Worm (Caenorhabditis elegans) whole organism, L2 larva: ENCODE data around the gene cki-1.

Experiments used
- C34F6.9 ChIP-seq: fragments of 150-350 bp; optimal IDR thresholded peaks from 2 replicates; lab custom pipeline; 2014; ENCODE audit warnings: missing biosample characterization, missing genetic modification characterization
- F13H6.1 ChIP-seq: sonication (generic microtip); optimal IDR thresholded peaks from 2 replicates; lab custom pipeline; 2016; ENCODE audit warnings: missing genetic modification characterization, missing compliant biosample characterization
- R02D3.7 ChIP-seq: fragments of 150-350 bp; optimal IDR thresholded peaks from 2 replicates; lab custom pipeline; 2014; ENCODE audit warnings: missing biosample characterization, missing genetic modification characterization
- alr-1 ChIP-seq: fragments of 150-350 bp; optimal IDR thresholded peaks from 2 replicates; lab custom pipeline; 2014; ENCODE audit warnings: missing biosample characterization, missing genetic modification characterization
- aly-2 ChIP-seq: fragments of 150-350 bp; optimal IDR thresholded peaks from 2 replicates; lab custom pipeline; 2014; ENCODE audit warnings: missing biosample characterization, missing genetic modification characterization
- blmp-1 ChIP-seq: sonication (generic microtip); optimal IDR thresholded peaks from 2 replicates; lab custom pipeline; 2017; ENCODE audit warnings: missing genetic modification characterization, mild to moderate bottlenecking, missing compliant biosample characterization, antibody characterized with exemption, moderate library complexity; ENCODE audit not compliant: insufficient read depth
- ceh-82 ChIP-seq: fragments of 150-350 bp; optimal IDR thresholded peaks from 2 replicates; lab custom pipeline; 2014; ENCODE audit warnings: missing biosample characterization, missing genetic modification characterization
- crh-2 ChIP-seq: sonication (generic microtip); optimal IDR thresholded peaks from 2 replicates; lab custom pipeline; 2017; ENCODE audit warnings: missing biosample characterization, missing genetic modification characterization
- egl-27 ChIP-seq: sonication (generic microtip); optimal IDR thresholded peaks from 3 replicates; lab custom pipeline; 2017; ENCODE audit warnings: missing biosample characterization, missing genetic modification reagents, missing genetic modification characterization
- elt-1 ChIP-seq: fragments of 150-350 bp; optimal IDR thresholded peaks from 2 replicates; lab custom pipeline; 2014; ENCODE audit warnings: missing biosample characterization, missing genetic modification characterization
- elt-3 ChIP-seq: sonication (generic microtip); optimal IDR thresholded peaks from 2 replicates; lab custom pipeline; 2017; ENCODE audit warnings: missing biosample characterization, missing genetic modification characterization
- fos-1 ChIP-seq: fragments of 150-350 bp; optimal IDR thresholded peaks from 2 replicates; lab custom pipeline; 2014; ENCODE audit warnings: missing biosample characterization, missing genetic modification characterization
- gmeb-1 ChIP-seq: fragments of 150-350 bp; optimal IDR thresholded peaks from 2 replicates; lab custom pipeline; 2014; ENCODE audit warnings: missing biosample characterization, missing genetic modification characterization
- lin-11 ChIP-seq: fragments of 150-350 bp; sonication (generic microtip); optimal IDR thresholded peaks from 2 replicates; lab custom pipeline; 2014; ENCODE audit warnings: missing biosample characterization, missing genetic modification characterization, inconsistent platforms, mixed read lengths
- lsy-2 ChIP-seq, 2 experiments: fragments of 150-350 bp in 1 of 2; sonication (generic microtip) in 1 of 2; optimal IDR thresholded peaks; 2 replicates each; lab custom pipeline; 2014 to 2017; ENCODE audit warnings: missing biosample characterization in 2 of 2, missing genetic modification characterization in 2 of 2
- mdl-1 ChIP-seq, 2 experiments: fragments of 150-350 bp in 1 of 2; sonication (generic microtip) in 1 of 2; optimal IDR thresholded peaks; 2 replicates each; lab custom pipeline; 2017; ENCODE audit warnings: missing biosample characterization in 2 of 2, missing genetic modification characterization in 2 of 2
- nhr-11 ChIP-seq: fragments of 150-350 bp; optimal IDR thresholded peaks from 2 replicates; lab custom pipeline; 2014; ENCODE audit warnings: missing biosample characterization, missing genetic modification characterization
- nhr-12 ChIP-seq: fragments of 150-350 bp; optimal IDR thresholded peaks from 2 replicates; lab custom pipeline; 2014; ENCODE audit warnings: missing biosample characterization, missing genetic modification characterization
- nhr-129 ChIP-seq: fragments of 150-350 bp; optimal IDR thresholded peaks from 2 replicates; lab custom pipeline; 2014; ENCODE audit warnings: missing biosample characterization, missing genetic modification characterization
- nhr-21 ChIP-seq: fragments of 150-350 bp; optimal IDR thresholded peaks from 2 replicates; lab custom pipeline; 2014; ENCODE audit warnings: missing biosample characterization, missing genetic modification characterization
- nhr-23 ChIP-seq: fragments of 150-350 bp; optimal IDR thresholded peaks from 2 replicates; lab custom pipeline; 2014; ENCODE audit warnings: missing biosample characterization, missing genetic modification reagents, missing genetic modification characterization
- nhr-237 ChIP-seq: fragments of 150-350 bp; optimal IDR thresholded peaks from 2 replicates; lab custom pipeline; 2014; ENCODE audit warnings: missing biosample characterization, missing genetic modification characterization
- nhr-25 ChIP-seq: fragments of 150-350 bp; sonication (generic microtip); optimal IDR thresholded peaks from 3 replicates; lab custom pipeline; 2014; ENCODE audit warnings: missing biosample characterization, missing genetic modification characterization
- sem-4 ChIP-seq: fragments of 150-350 bp; optimal IDR thresholded peaks from 2 replicates; lab custom pipeline; 2014; ENCODE audit warnings: missing biosample characterization, missing genetic modification reagents, missing genetic modification characterization
- sma-3 ChIP-seq: sonication (generic microtip); optimal IDR thresholded peaks from 2 replicates; lab custom pipeline; 2016; ENCODE audit warnings: missing genetic modification reagents, missing genetic modification characterization, missing compliant biosample characterization
- sma-9 ChIP-seq, 2 experiments: fragments of 150-350 bp in 1 of 2; sonication (generic microtip) in 1 of 2; optimal IDR thresholded peaks; 2 replicates each; lab custom pipeline; 2014 to 2016; ENCODE audit warnings: missing genetic modification characterization in 2 of 2, mild to moderate bottlenecking in 1 of 2, missing biosample characterization in 1 of 2, missing compliant biosample characterization in 1 of 2, missing genetic modification reagents in 1 of 2, moderate library complexity in 1 of 2
- snpc-4 ChIP-seq: fragments of 150-350 bp; optimal IDR thresholded peaks from 2 replicates; lab custom pipeline; 2014; ENCODE audit warnings: missing biosample characterization, missing genetic modification characterization
- unc-39 ChIP-seq: fragments of 150-350 bp; optimal IDR thresholded peaks from 2 replicates; lab custom pipeline; 2014; ENCODE audit warnings: missing biosample characterization, missing genetic modification characterization
- unc-62 ChIP-seq: fragments of 150-350 bp; optimal IDR thresholded peaks from 2 replicates; lab custom pipeline; 2014; ENCODE audit warnings: missing biosample characterization, missing genetic modification reagents, missing genetic modification characterization
- zag-1 ChIP-seq: fragments of 150-350 bp; optimal IDR thresholded peaks from 2 replicates; lab custom pipeline; 2014; ENCODE audit warnings: missing biosample characterization, missing genetic modification characterization
- ztf-11 ChIP-seq: sonication (generic microtip); optimal IDR thresholded peaks from 2 replicates; lab custom pipeline; 2017; ENCODE audit warnings: missing biosample characterization, missing genetic modification characterization

cki-1 gene

DNA sequence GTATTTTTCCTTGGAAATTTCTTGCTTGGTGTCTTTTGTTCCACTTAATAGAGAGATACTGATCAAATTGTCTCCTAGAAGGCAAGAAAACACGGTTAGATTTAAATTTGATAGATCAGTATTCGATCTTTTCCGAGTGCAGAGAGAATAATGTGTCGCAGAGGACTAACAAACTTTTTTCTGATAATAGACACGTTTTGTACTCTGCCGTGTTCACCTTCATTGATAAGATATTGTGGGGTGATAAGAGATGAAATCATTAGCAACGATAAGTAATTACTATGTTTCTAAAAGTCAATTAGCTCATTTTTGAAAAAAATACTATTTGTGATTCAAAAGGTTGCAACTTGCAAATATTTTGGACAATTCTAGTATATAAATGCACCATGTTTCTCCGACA is 34.3 kb upstream of the cki-1 start:
- TF ChIP-seq sma-3 (GFP tag; lab: Kevin White, UChicago) (peak; percentile 2), sma-9 (GFP tag; optimal IDR thresholded peaks at IDR 0.05; lab: Kevin White, UChicago) (peak; percentile 85), sma-9 (tag; optimal IDR thresholded peaks at IDR 0.05; lab: Kevin White, UChicago) (no peak), crh-2 (tag; lab: Kevin White, UChicago) (peak; percentile 50), F13H6.1 (no peak), gmeb-1 (tag; lab: Kevin White, UChicago) (peak; percentile 12), fos-1 (peak; percentile 82), egl-27 (tag; lab: Kevin White, UChicago) (peak; percentile 29), nhr-21 (tag; lab: Kevin White, UChicago) (peak; percentile 2), zag-1 (tag; lab: Kevin White, UChicago) (no peak), nhr-12 (tag; lab: Kevin White, UChicago) (no peak), sem-4 (tag; lab: Kevin White, UChicago) (no peak)

DNA sequence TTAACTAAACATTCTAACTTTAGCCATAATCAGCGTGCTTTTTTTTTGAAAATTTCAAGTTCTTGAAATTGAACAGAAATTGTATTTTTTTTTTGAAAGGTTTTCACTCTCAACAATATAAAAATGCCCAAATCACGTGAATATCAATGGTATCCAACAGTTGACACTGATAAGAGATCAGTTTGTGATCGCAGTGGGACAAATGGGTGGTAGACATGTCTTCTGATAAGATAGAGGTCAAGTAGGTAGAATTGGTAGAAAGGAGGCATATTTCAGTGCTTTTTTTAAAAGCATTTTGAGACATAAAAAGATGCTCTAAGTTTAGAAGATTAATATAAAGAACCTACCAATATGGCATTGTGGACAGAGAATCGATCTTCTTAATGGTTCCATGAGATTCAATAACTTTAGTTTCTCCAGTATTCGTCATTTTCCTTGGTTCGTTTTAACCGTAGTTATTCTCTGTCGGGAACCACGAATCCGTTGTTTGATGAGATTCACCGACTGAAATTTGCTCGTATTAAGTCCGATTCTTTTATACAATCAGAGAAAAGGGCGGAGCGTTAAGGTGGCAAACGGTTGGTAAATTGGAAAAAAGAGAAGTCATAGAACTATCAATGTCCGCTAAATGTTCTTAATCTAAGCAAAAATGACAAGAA is 33.6 kb upstream of the cki-1 start, which contains the start of gene mthf-1:
Gene mthf-1, minus strand, starts transcription at position 504 of the 659 bp plus-strand sequence.
- TF ChIP-seq R02D3.7 (tag; lab: Kevin White, UChicago) (no peak), nhr-25 (peak; percentile 26), ztf-11 (tag; lab: Kevin White, UChicago) (no peak), F13H6.1 (peak; percentile 24), nhr-23 (tag; lab: Kevin White, UChicago) (no peak), fos-1 (peak; percentile 65), aly-2 (tag; lab: Kevin White, UChicago) (no peak), sma-9 (GFP tag; optimal IDR thresholded peaks at IDR 0.05; lab: Kevin White, UChicago) (peak; percentile 71), sma-9 (tag; optimal IDR thresholded peaks at IDR 0.05; lab: Kevin White, UChicago) (no peak), nhr-11 (no peak), nhr-21 (tag; lab: Kevin White, UChicago) (peak; percentile 45), lsy-2 (tag; optimal IDR thresholded peaks at IDR 0.05; lab: Kevin White, UChicago) (peak in 1 of 2 experiments; percentile 5), ceh-82 (no peak), sma-3 (GFP tag; lab: Kevin White, UChicago) (peak; percentile 37), crh-2 (tag; lab: Kevin White, UChicago) (peak; percentile 47), unc-62 (no peak), elt-3 (tag; lab: Kevin White, UChicago) (no peak)
- TF ChIP-seq, all 48 proteins: peak for 8

DNA sequence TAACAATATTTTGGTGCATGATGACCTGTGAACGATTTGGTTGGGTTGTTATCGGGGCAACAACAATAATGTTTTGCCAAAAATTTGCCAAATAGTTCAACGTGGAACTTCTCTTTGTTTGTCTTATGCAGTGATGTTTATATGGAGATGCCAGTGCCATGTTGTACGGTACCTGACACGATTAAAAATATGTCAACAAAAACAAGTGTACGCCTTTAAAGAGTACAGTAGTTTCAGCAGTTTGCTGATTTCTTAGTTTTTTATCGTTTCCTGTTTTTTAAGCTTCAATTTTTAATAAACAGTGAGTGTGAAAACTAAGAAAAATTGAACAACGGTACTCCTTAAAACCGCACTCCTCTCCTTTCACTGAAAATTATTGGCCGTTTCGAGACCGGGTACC is 32.8 kb upstream of the cki-1 start:
- TF ChIP-seq nhr-237 (tag; lab: Kevin White, UChicago) (no peak), elt-1 (tag; lab: Kevin White, UChicago) (no peak), crh-2 (tag; lab: Kevin White, UChicago) (no peak), zag-1 (tag; lab: Kevin White, UChicago) (no peak), fos-1 (no peak), blmp-1 (tag; lab: Kevin White, UChicago) (no peak), aly-2 (tag; lab: Kevin White, UChicago) (no peak), elt-3 (tag; lab: Kevin White, UChicago) (no peak)

DNA sequence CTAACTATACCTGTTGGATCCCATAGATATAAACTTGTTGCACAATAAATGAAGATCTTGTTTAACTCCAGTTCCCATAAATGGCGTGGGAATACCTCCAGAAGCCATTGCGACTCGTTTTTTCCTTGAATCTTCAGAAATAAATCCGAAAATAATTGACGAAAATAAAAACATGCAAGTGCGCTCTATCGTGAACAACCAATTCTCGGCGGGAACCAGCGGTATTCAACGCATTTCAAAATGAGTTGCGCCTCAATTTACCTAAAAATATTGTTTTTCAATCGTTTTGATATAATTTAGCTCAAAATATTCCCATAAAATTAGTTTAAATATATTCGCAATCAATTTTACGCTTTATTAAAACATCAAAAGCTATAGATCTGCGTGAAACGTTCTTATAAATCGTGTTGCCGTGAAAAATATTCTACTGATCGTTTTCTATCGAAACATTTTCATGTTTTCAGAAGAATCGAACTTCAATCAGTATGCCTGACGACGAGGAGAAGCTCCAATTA is 29.9 kb upstream of the cki-1 start, which contains the start of the genes snpc-1.1 and spdl-1:
Gene snpc-1.1, minus strand, starts transcription at position 200 of the 515 bp plus-strand sequence.
Gene spdl-1, plus strand, starts transcription at position 465 of the 515 bp plus-strand sequence.
- TF ChIP-seq C34F6.9 (tag; lab: Kevin White, UChicago) (peak; percentile 55), lin-11 (tag; lab: Kevin White, UChicago) (no peak), gmeb-1 (tag; lab: Kevin White, UChicago) (peak; percentile 50), lsy-2 (tag; optimal IDR thresholded peaks at IDR 0.05; lab: Kevin White, UChicago) (peak in 1 of 2 experiments; percentile 0), unc-39 (tag; lab: Kevin White, UChicago) (no peak), nhr-129 (tag; lab: Kevin White, UChicago) (peak; percentile 47)

DNA sequence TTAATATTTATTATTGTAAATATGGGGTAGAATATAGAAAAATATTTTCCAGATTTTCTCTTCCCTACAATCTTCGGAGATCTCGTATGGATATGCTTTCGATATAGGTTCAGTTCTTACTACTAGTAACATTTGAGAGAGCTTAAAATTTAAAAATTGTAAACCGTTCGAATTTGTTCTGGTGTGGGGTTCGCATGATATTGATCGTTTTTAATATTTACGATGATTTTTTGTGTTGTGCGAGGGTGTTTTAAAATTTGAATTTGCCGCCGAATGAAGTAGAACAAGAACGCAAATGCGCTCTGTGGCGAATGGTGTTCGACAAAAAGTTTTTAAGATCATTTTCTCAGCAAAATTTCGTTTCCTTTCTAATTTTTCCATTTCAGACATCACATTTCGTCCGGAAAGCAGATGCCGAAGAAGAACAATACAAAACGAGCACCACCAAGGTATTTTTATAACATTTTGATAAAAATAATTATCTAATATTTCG is 27.5 kb upstream of the cki-1 start, which contains the start of gene skr-17:
Gene skr-17, plus strand, starts transcription at position 51 of the 493 bp plus-strand sequence.
- TF ChIP-seq snpc-4, result no peak
- TF ChIP-seq nhr-237 (tag; lab: Kevin White, UChicago), result no peak
- no peak for TF ChIP-seq blmp-1 (tag; lab: Kevin White, UChicago)
- no peak for TF ChIP-seq alr-1 (tag; lab: Kevin White, UChicago)
- no peak for TF ChIP-seq nhr-11
- TF ChIP-seq mdl-1 (tag; optimal IDR thresholded peaks at IDR 0.05; lab: Kevin White, UChicago), result no peak
